Worm (Caenorhabditis elegans): ENCODE data around the gene secs-1.

The secs-1 gene

ce11 chrV:10792775-10793174 is 11.5 kb downstream of the secs-1 start, which contains the start of gene D1054.10:
TSS of gene D1054.10 (minus strand) at chrV:10792875.
- TF ChIP-seq ref-1 (GFP tag; conservative IDR thresholded peaks at IDR 0.05) (no peak), T22C8.4 (GFP tag; IDR thresholded peaks at IDR 0.05) (no peak), flt-1 (GFP tag; IDR thresholded peaks at IDR 0.05) (no peak), med-1 (GFP tag; optimal IDR thresholded peaks at IDR 0.05; ENCODE audit: insufficient read depth) (no peak), ztf-23 (GFP tag; IDR thresholded peaks at IDR 0.05) (no peak), ztf-29 (GFP tag; IDR thresholded peaks at IDR 0.05) (no peak), cog-1 (tag; optimal IDR thresholded peaks at IDR 0.05) (no peak), tab-1 (GFP tag; IDR thresholded peaks at IDR 0.05) (no peak), klf-2 (GFP tag; conservative IDR thresholded peaks at IDR 0.05) (no peak)

- TF ChIP-seq flt-1 (GFP tag; IDR thresholded peaks at IDR 0.05) = no peak
- TF ChIP-seq cog-1 (tag; optimal IDR thresholded peaks at IDR 0.05) = no peak
- TF ChIP-seq T22C8.4 (GFP tag; IDR thresholded peaks at IDR 0.05) = no peak
- no peak for TF ChIP-seq klf-2 (GFP tag; conservative IDR thresholded peaks at IDR 0.05)
- TF ChIP-seq ref-1 (GFP tag; conservative IDR thresholded peaks at IDR 0.05) = no peak
- no peak for TF ChIP-seq ztf-29 (GFP tag; IDR thresholded peaks at IDR 0.05)
- no peak for TF ChIP-seq tab-1 (GFP tag; IDR thresholded peaks at IDR 0.05)
- TF ChIP-seq med-1 (GFP tag; optimal IDR thresholded peaks at IDR 0.05; ENCODE audit: insufficient read depth) = no peak
- no peak for TF ChIP-seq ztf-23 (GFP tag; IDR thresholded peaks at IDR 0.05)
These were observed 13.4 kb downstream of the secs-1 start, which contains the start of gene D1054.9 for ce11 chrV:10790921-10791320. TSS of gene D1054.9 (minus strand) at chrV:10791057.

- no peak for TF ChIP-seq flt-1 (GFP tag; IDR thresholded peaks at IDR 0.05)
- TF ChIP-seq tab-1 (GFP tag; IDR thresholded peaks at IDR 0.05) = no peak
- TF ChIP-seq ref-1 (GFP tag; conservative IDR thresholded peaks at IDR 0.05) = no peak
- TF ChIP-seq ztf-29 (GFP tag; IDR thresholded peaks at IDR 0.05) = no peak
- TF ChIP-seq klf-2 (GFP tag; conservative IDR thresholded peaks at IDR 0.05) = no peak
- no peak for TF ChIP-seq ztf-23 (GFP tag; IDR thresholded peaks at IDR 0.05)
- TF ChIP-seq cog-1 (tag; optimal IDR thresholded peaks at IDR 0.05) = no peak
- TF ChIP-seq med-1 (GFP tag; optimal IDR thresholded peaks at IDR 0.05; ENCODE audit: insufficient read depth) = no peak
- no peak for TF ChIP-seq T22C8.4 (GFP tag; IDR thresholded peaks at IDR 0.05)
These were observed 20.3 kb downstream of the secs-1 start, which contains the start of gene D1054.8 for ce11 chrV:10784011-10784410. TSS of gene D1054.8 (plus strand) at chrV:10784311.

ce11 chrV:10776528-10777055 is 27.7 kb downstream of the secs-1 start, which contains the start of gene D1054.5:
TSS of gene D1054.5 (minus strand) at chrV:10776578.
- no peak for TF ChIP-seq med-1 (GFP tag; optimal IDR thresholded peaks at IDR 0.05; ENCODE audit: insufficient read depth)
- TF ChIP-seq ztf-23 (GFP tag; IDR thresholded peaks at IDR 0.05) = no peak
- TF ChIP-seq klf-2 (GFP tag; conservative IDR thresholded peaks at IDR 0.05) = no peak
- no peak for TF ChIP-seq cog-1 (tag; optimal IDR thresholded peaks at IDR 0.05)
- no peak for TF ChIP-seq T22C8.4 (GFP tag; IDR thresholded peaks at IDR 0.05)
- no peak for TF ChIP-seq tab-1 (GFP tag; IDR thresholded peaks at IDR 0.05)
- TF ChIP-seq ztf-29 (GFP tag; IDR thresholded peaks at IDR 0.05) = no peak
- TF ChIP-seq ref-1 (GFP tag; conservative IDR thresholded peaks at IDR 0.05) = no peak
- TF ChIP-seq flt-1 (GFP tag; IDR thresholded peaks at IDR 0.05) = no peak

- no peak for TF ChIP-seq ztf-29 (GFP tag; IDR thresholded peaks at IDR 0.05)
- TF ChIP-seq ref-1 (GFP tag; conservative IDR thresholded peaks at IDR 0.05) = no peak
- no peak for TF ChIP-seq ztf-23 (GFP tag; IDR thresholded peaks at IDR 0.05)
- TF ChIP-seq med-1 (GFP tag; optimal IDR thresholded peaks at IDR 0.05; ENCODE audit: insufficient read depth) = no peak
- no peak for TF ChIP-seq klf-2 (GFP tag; conservative IDR thresholded peaks at IDR 0.05)
- no peak for TF ChIP-seq tab-1 (GFP tag; IDR thresholded peaks at IDR 0.05)
- TF ChIP-seq flt-1 (GFP tag; IDR thresholded peaks at IDR 0.05) = no peak
- no peak for TF ChIP-seq cog-1 (tag; optimal IDR thresholded peaks at IDR 0.05)
- no peak for TF ChIP-seq T22C8.4 (GFP tag; IDR thresholded peaks at IDR 0.05)
These were observed 31.1 kb downstream of the secs-1 start for ce11 chrV:10773216-10773615.

ce11 chrV:10771390-10771789 is 32.9 kb downstream of the secs-1 start, which contains the start of gene D1054.3:
TSS of gene D1054.3 (plus strand) at chrV:10771451.
- TF ChIP-seq med-1 (GFP tag; optimal IDR thresholded peaks at IDR 0.05; ENCODE audit: insufficient read depth) (no peak), T22C8.4 (GFP tag; IDR thresholded peaks at IDR 0.05) (no peak), cog-1 (tag; optimal IDR thresholded peaks at IDR 0.05) (no peak), flt-1 (GFP tag; IDR thresholded peaks at IDR 0.05) (no peak), tab-1 (GFP tag; IDR thresholded peaks at IDR 0.05) (no peak), ztf-23 (GFP tag; IDR thresholded peaks at IDR 0.05) (no peak)

ce11 chrV:10770026-10770425 is 34.2 kb downstream of the secs-1 start, which contains the start of the genes D1054.1 and pas-2:
TSS of gene D1054.1 (minus strand) at chrV:10770217.
TSS of gene pas-2 (plus strand) at chrV:10770368.
- TF ChIP-seq med-1 (GFP tag; optimal IDR thresholded peaks at IDR 0.05; ENCODE audit: insufficient read depth) = no peak
- no peak for TF ChIP-seq tab-1 (GFP tag; IDR thresholded peaks at IDR 0.05)
- no peak for TF ChIP-seq flt-1 (GFP tag; IDR thresholded peaks at IDR 0.05)
- TF ChIP-seq klf-2 (GFP tag; conservative IDR thresholded peaks at IDR 0.05) = no peak
- TF ChIP-seq cog-1 (tag; optimal IDR thresholded peaks at IDR 0.05) = no peak
- no peak for TF ChIP-seq T22C8.4 (GFP tag; IDR thresholded peaks at IDR 0.05)
- no peak for TF ChIP-seq ref-1 (GFP tag; conservative IDR thresholded peaks at IDR 0.05)
- no peak for TF ChIP-seq ztf-23 (GFP tag; IDR thresholded peaks at IDR 0.05)
- no peak for TF ChIP-seq ztf-29 (GFP tag; IDR thresholded peaks at IDR 0.05)

ce11 chrV:10768892-10769291 is 35.4 kb downstream of the secs-1 start:
- TF ChIP-seq ref-1 (GFP tag; conservative IDR thresholded peaks at IDR 0.05) = no peak
- TF ChIP-seq flt-1 (GFP tag; IDR thresholded peaks at IDR 0.05) = no peak
- TF ChIP-seq cog-1 (tag; optimal IDR thresholded peaks at IDR 0.05) = no peak
- TF ChIP-seq T22C8.4 (GFP tag; IDR thresholded peaks at IDR 0.05) = no peak
- no peak for TF ChIP-seq med-1 (GFP tag; optimal IDR thresholded peaks at IDR 0.05; ENCODE audit: insufficient read depth)
- TF ChIP-seq tab-1 (GFP tag; IDR thresholded peaks at IDR 0.05) = no peak
- no peak for TF ChIP-seq ztf-23 (GFP tag; IDR thresholded peaks at IDR 0.05)
- TF ChIP-seq klf-2 (GFP tag; conservative IDR thresholded peaks at IDR 0.05) = no peak
- no peak for TF ChIP-seq ztf-29 (GFP tag; IDR thresholded peaks at IDR 0.05)

ce11 chrV:10764066-10764465 is 40.2 kb downstream of the secs-1 start, which contains the start of gene ocr-1:
TSS of gene ocr-1 (plus strand) at chrV:10764366.
- no peak for TF ChIP-seq ztf-29 (GFP tag; IDR thresholded peaks at IDR 0.05)
- no peak for TF ChIP-seq flt-1 (GFP tag; IDR thresholded peaks at IDR 0.05)
- TF ChIP-seq cog-1 (tag; optimal IDR thresholded peaks at IDR 0.05) = no peak
- TF ChIP-seq klf-2 (GFP tag; conservative IDR thresholded peaks at IDR 0.05) = no peak
- TF ChIP-seq T22C8.4 (GFP tag; IDR thresholded peaks at IDR 0.05) = no peak
- no peak for TF ChIP-seq ref-1 (GFP tag; conservative IDR thresholded peaks at IDR 0.05)
- TF ChIP-seq ztf-23 (GFP tag; IDR thresholded peaks at IDR 0.05) = no peak
- no peak for TF ChIP-seq tab-1 (GFP tag; IDR thresholded peaks at IDR 0.05)
- no peak for TF ChIP-seq med-1 (GFP tag; optimal IDR thresholded peaks at IDR 0.05; ENCODE audit: insufficient read depth)

Measured in whole organism, midembryonic.